Fruit fly (Drosophila melanogaster) whole organism, embryonic: ENCODE data around the gene Gr32a.

Experiments used
- Adf1 ChIP-seq: fragments of 200-800 bp; sonication (Bioruptor generic); IDR thresholded peaks from 2 replicates; pipeline ENCODE4 v1.3.6; 2022; ENCODE audit warnings: missing biosample characterization, missing genetic modification characterization
- Asciz ChIP-seq: fragments of 200-800 bp; sonication (Bioruptor generic); optimal IDR thresholded peaks from 2 replicates; lab custom pipeline; 2017; ENCODE audit warnings: missing biosample characterization, mild to moderate bottlenecking, missing genetic modification characterization, missing genetic modification reagents
- B-H2 ChIP-seq: fragments of 200-800 bp; sonication (Bioruptor generic); optimal IDR thresholded peaks from 2 replicates; lab custom pipeline; 2018; ENCODE audit warnings: missing biosample characterization, mild to moderate bottlenecking, missing genetic modification characterization
- CG10274 ChIP-seq: fragments of 200-800 bp; sonication (Bioruptor generic); optimal IDR thresholded peaks from 3 replicates; lab custom pipeline; 2017; ENCODE audit warnings: missing biosample characterization, mild to moderate bottlenecking, missing genetic modification characterization
- CG13775 ChIP-seq: fragments of 200-800 bp; sonication (Bioruptor generic); optimal IDR thresholded peaks from 3 replicates; lab custom pipeline; 2017; ENCODE audit warnings: missing biosample characterization, mild to moderate bottlenecking, missing genetic modification characterization
- CG1529 ChIP-seq: fragments of 200-800 bp; sonication (Bioruptor generic); optimal IDR thresholded peaks from 3 replicates; lab custom pipeline; 2018; ENCODE audit warnings: missing biosample characterization, missing genetic modification characterization
- CG15479 ChIP-seq: fragments of 200-800 bp; sonication (Bioruptor generic); optimal IDR thresholded peaks from 3 replicates; lab custom pipeline; 2019; ENCODE audit warnings: missing biosample characterization, mild to moderate bottlenecking, missing genetic modification characterization, moderate library complexity
- CG1603 ChIP-seq: fragments of 200-800 bp; sonication (Bioruptor generic); optimal IDR thresholded peaks from 2 replicates; lab custom pipeline; 2019; ENCODE audit warnings: missing biosample characterization, mild to moderate bottlenecking, missing genetic modification characterization, moderate library complexity
- CG17361 ChIP-seq: fragments of 200-800 bp; sonication (Bioruptor generic); IDR thresholded peaks from 3 replicates; pipeline ENCODE4 v1.3.6; 2022; ENCODE audit warnings: missing biosample characterization, missing genetic modification characterization
- CG17802 ChIP-seq: fragments of 200-800 bp; sonication (Bioruptor generic); optimal IDR thresholded peaks from 2 replicates; lab custom pipeline; 2018; ENCODE audit warnings: missing biosample characterization, mild to moderate bottlenecking, missing genetic modification characterization, moderate library complexity
- CG18619 ChIP-seq: fragments of 200-800 bp; sonication (Bioruptor generic); optimal IDR thresholded peaks from 3 replicates; lab custom pipeline; 2017; ENCODE audit warnings: missing biosample characterization, mild to moderate bottlenecking, missing genetic modification characterization
- CG30020 ChIP-seq: fragments of 200-800 bp; optimal IDR thresholded peaks from 2 replicates; lab custom pipeline; 2019; ENCODE audit warnings: missing biosample characterization, mild to moderate bottlenecking, missing genetic modification characterization, moderate library complexity
- CG31365 ChIP-seq: fragments of 200-800 bp; sonication (Bioruptor generic); optimal IDR thresholded peaks from 2 replicates; lab custom pipeline; 2018; ENCODE audit warnings: missing biosample characterization, mild to moderate bottlenecking, missing genetic modification characterization
- CG32767 ChIP-seq: fragments of 200-800 bp; sonication (Bioruptor generic); IDR thresholded peaks from 2 replicates; pipeline ENCODE4 v1.3.6; 2022; ENCODE audit warnings: missing biosample characterization, missing genetic modification characterization
- CG32772 ChIP-seq: fragments of 200-800 bp; sonication (Bioruptor generic); IDR thresholded peaks from 2 replicates; pipeline ENCODE4 v1.3.6; 2022; ENCODE audit warnings: missing biosample characterization, missing genetic modification characterization
- CG3281 ChIP-seq: fragments of 200-800 bp; sonication (Bioruptor generic); optimal IDR thresholded peaks from 3 replicates; lab custom pipeline; 2017; ENCODE audit warnings: missing biosample characterization, mild to moderate bottlenecking, missing genetic modification characterization
- CG7357 ChIP-seq: fragments of 200-800 bp; sonication (Bioruptor generic); IDR thresholded peaks from 3 replicates; pipeline ENCODE4 v1.3.6; 2022; ENCODE audit warnings: missing biosample characterization, missing genetic modification characterization
- CG8089 ChIP-seq: fragments of 200-800 bp; sonication (Bioruptor generic); optimal IDR thresholded peaks from 3 replicates; lab custom pipeline; 2016; ENCODE audit warnings: missing biosample characterization, missing genetic modification characterization
- CG8281 ChIP-seq: fragments of 200-800 bp; sonication (Bioruptor generic); optimal IDR thresholded peaks from 2 replicates; lab custom pipeline; 2018; ENCODE audit warnings: missing biosample characterization, mild to moderate bottlenecking, missing genetic modification characterization, moderate library complexity
- CG9932 ChIP-seq: fragments of 200-800 bp; sonication (Bioruptor generic); IDR thresholded peaks from 2 replicates; pipeline ENCODE4 v1.3.6; 2022; ENCODE audit warnings: missing biosample characterization, missing genetic modification characterization
- Eip74EF ChIP-seq, 2 experiments: fragments of 200-800 bp in 1 of 2; fragments of >200 bp in 1 of 2; sonication (Bioruptor generic) in 1 of 2; optimal IDR thresholded peaks; 2 replicates each; lab custom pipeline; 2017 to 2019; ENCODE audit warnings: missing biosample characterization in 2 of 2, missing genetic modification characterization in 2 of 2, mild to moderate bottlenecking in 1 of 2, moderate library complexity in 1 of 2
- H15 ChIP-seq: fragments of 200-800 bp; sonication (Bioruptor generic); IDR thresholded peaks from 3 replicates; pipeline ENCODE4 v1.3.6; 2022; ENCODE audit warnings: missing biosample characterization, missing genetic modification characterization
- Hr3 ChIP-seq: fragments of 200-800 bp; sonication (Bioruptor generic); optimal IDR thresholded peaks from 3 replicates; lab custom pipeline; 2016; ENCODE audit warnings: missing biosample characterization, missing genetic modification characterization
- Lhr ChIP-seq: fragments of 200-800 bp; sonication (Bioruptor generic); optimal IDR thresholded peaks from 3 replicates; lab custom pipeline; 2017; ENCODE audit warnings: mild to moderate bottlenecking, missing biosample characterization, missing genetic modification reagents, missing genetic modification characterization
- Lim3 ChIP-seq: fragments of 200-800 bp; sonication (Bioruptor generic); IDR thresholded peaks from 2 replicates; pipeline ENCODE4 v1.3.6; 2022; ENCODE audit warnings: missing biosample characterization, missing genetic modification characterization
- MBD-R2 ChIP-seq: fragments of 200-800 bp; sonication (Bioruptor generic); IDR thresholded peaks from 2 replicates; pipeline ENCODE4 v1.3.6; 2022; ENCODE audit warnings: missing biosample characterization, missing genetic modification characterization
- Mrtf ChIP-seq: fragments of 200-800 bp; sonication (Bioruptor generic); IDR thresholded peaks from 3 replicates; pipeline ENCODE4 v1.3.6; 2022; ENCODE audit warnings: missing biosample characterization, missing genetic modification characterization
- Myb ChIP-seq: fragments of 200-800 bp; sonication (Bioruptor generic); optimal IDR thresholded peaks from 2 replicates; lab custom pipeline; 2016; ENCODE audit warnings: missing biosample characterization, missing genetic modification characterization
- NFAT ChIP-seq: fragments of 200-800 bp; sonication (Bioruptor generic); IDR thresholded peaks from 2 replicates; pipeline ENCODE4 v1.3.6; 2022; ENCODE audit warnings: missing biosample characterization, missing genetic modification characterization
- Spps ChIP-seq: fragments of 200-800 bp; sonication (Bioruptor generic); optimal IDR thresholded peaks from 2 replicates; lab custom pipeline; 2018; ENCODE audit warnings: missing biosample characterization, mild to moderate bottlenecking, missing genetic modification characterization
- abd-A ChIP-seq: fragments of 200-800 bp; sonication (Bioruptor generic); optimal IDR thresholded peaks from 3 replicates; lab custom pipeline; 2019; ENCODE audit warnings: missing biosample characterization, mild to moderate bottlenecking, missing genetic modification characterization, moderate library complexity
- ap ChIP-seq: fragments of 200-800 bp; sonication (Bioruptor generic); IDR thresholded peaks from 2 replicates; pipeline ENCODE4 v1.3.6; 2022; ENCODE audit warnings: missing biosample characterization, missing genetic modification characterization
- ash1 ChIP-seq: fragments of 200-800 bp; sonication (Bioruptor generic); optimal IDR thresholded peaks from 2 replicates; lab custom pipeline; 2018; ENCODE audit warnings: missing biosample characterization, mild to moderate bottlenecking, missing genetic modification characterization
- bbx ChIP-seq: fragments of 200-800 bp; sonication (Bioruptor generic); IDR thresholded peaks from 2 replicates; pipeline ENCODE4 v1.3.6; 2022; ENCODE audit warnings: missing biosample characterization, missing genetic modification characterization; ENCODE audit not compliant: partially characterized antibody
- chn ChIP-seq: fragments of 200-800 bp; sonication (Bioruptor generic); optimal IDR thresholded peaks from 2 replicates; lab custom pipeline; 2016; ENCODE audit warnings: missing biosample characterization, missing genetic modification characterization
- croc ChIP-seq: fragments of 200-800 bp; sonication (Bioruptor generic); conservative IDR thresholded peaks from 3 replicates; pipeline ENCODE4 v1.3.6; 2022; ENCODE audit warnings: missing biosample characterization, missing genetic modification characterization
- cwo ChIP-seq: fragments of 200-800 bp; sonication (Bioruptor generic); optimal IDR thresholded peaks from 3 replicates; lab custom pipeline; 2017; ENCODE audit warnings: missing biosample characterization, missing genetic modification characterization, mild to moderate bottlenecking, moderate library complexity, missing genetic modification reagents
- her ChIP-seq: fragments of 200-800 bp; sonication (Bioruptor generic); optimal IDR thresholded peaks from 2 replicates; lab custom pipeline; 2016; ENCODE audit warnings: missing biosample characterization, missing genetic modification characterization
- hth ChIP-seq: fragments of >200 bp; optimal IDR thresholded peaks from 2 replicates; lab custom pipeline; 2017; ENCODE audit warnings: inconsistent platforms
- lmd ChIP-seq: fragments of 200-800 bp; sonication (Bioruptor generic); IDR thresholded peaks from 2 replicates; pipeline ENCODE4 v1.3.6; 2022; ENCODE audit warnings: missing biosample characterization, missing genetic modification characterization
- luna ChIP-seq: fragments of 200-800 bp; sonication (Bioruptor generic); optimal IDR thresholded peaks from 2 replicates; lab custom pipeline; 2016; ENCODE audit warnings: missing biosample characterization, missing genetic modification characterization
- otp ChIP-seq: fragments of 200-800 bp; sonication (Bioruptor generic); IDR thresholded peaks from 3 replicates; pipeline ENCODE4, ENCODE4 v1.3.6; 2022; ENCODE audit warnings: missing biosample characterization, missing genetic modification characterization
- pho ChIP-seq: fragments of 200-800 bp; sonication (Bioruptor generic); optimal IDR thresholded peaks from 2 replicates; lab custom pipeline; 2016; ENCODE audit warnings: missing biosample characterization, missing genetic modification characterization
- salm ChIP-seq: fragments of 200-800 bp; sonication (Bioruptor generic); optimal IDR thresholded peaks from 2 replicates; lab custom pipeline; 2018; ENCODE audit warnings: missing biosample characterization, mild to moderate bottlenecking, missing genetic modification characterization
- sd ChIP-seq: fragments of 200-800 bp; sonication (Bioruptor generic); optimal IDR thresholded peaks from 3 replicates; lab custom pipeline; 2018; ENCODE audit warnings: missing biosample characterization, mild to moderate bottlenecking, missing genetic modification characterization, moderate library complexity
- so ChIP-seq: fragments of 200-800 bp; sonication (Bioruptor generic); IDR thresholded peaks from 3 replicates; pipeline ENCODE4 v1.3.6; 2022; ENCODE audit warnings: missing biosample characterization, missing genetic modification characterization
- stc ChIP-seq: fragments of 200-800 bp; sonication (Bioruptor generic); IDR thresholded peaks from 2 replicates; pipeline ENCODE4 v1.3.6; 2022; ENCODE audit warnings: missing biosample characterization, missing genetic modification characterization
- stwl ChIP-seq: fragments of 200-800 bp; sonication (Bioruptor generic); optimal IDR thresholded peaks from 3 replicates; lab custom pipeline; 2018; ENCODE audit warnings: missing biosample characterization, mild to moderate bottlenecking, missing genetic modification characterization, moderate library complexity
- tup ChIP-seq: fragments of 200-800 bp; sonication (Bioruptor generic); optimal IDR thresholded peaks from 2 replicates; lab custom pipeline; 2016; ENCODE audit warnings: missing biosample characterization, mild to moderate bottlenecking, missing genetic modification characterization, moderate library complexity
- usp ChIP-seq: fragments of >200 bp; optimal IDR thresholded peaks from 2 replicates; lab custom pipeline; 2017; ENCODE audit warnings: missing biosample characterization, missing genetic modification characterization
- wor ChIP-seq: fragments of 200-800 bp; sonication (Bioruptor generic); IDR thresholded peaks from 2 replicates; pipeline ENCODE4 v1.3.6; 2022; ENCODE audit warnings: missing biosample characterization, missing genetic modification characterization
- zfh1 ChIP-seq: fragments of 200-800 bp; sonication (Bioruptor generic); IDR thresholded peaks from 3 replicates; pipeline ENCODE4 v1.3.6; 2022; ENCODE audit warnings: missing biosample characterization, missing genetic modification characterization

Gr32a gene

dm6 chr2L:11066887-11067459 lies 46.8 kb upstream of the Gr32a start, which contains the start of gene Samuel (continued):
- TF ChIP-seq CG7357 (GFP tag; lab: Robert Waterston, UW) (no peak), stwl (tag; lab: Kevin White, UChicago) (no peak), Eip74EF (GFP tag; optimal IDR thresholded peaks at IDR 0.05; lab: Kevin White, UChicago) (peak in 1 of 2 experiments; percentile 61), cwo (GFP tag; lab: Kevin White, UChicago) (peak; percentile 2), ap (GFP tag; lab: Robert Waterston, UW) (no peak), NFAT (no peak), zfh1 (GFP tag; lab: Robert Waterston, UW) (no peak), bbx (peak; percentile 32; the same call in 1 of the 2 replicates), her (GFP tag; lab: Kevin White, UChicago) (no peak), B-H2 (GFP tag; lab: Kevin White, UChicago) (no peak), Lhr (GFP tag; lab: Kevin White, UChicago) (no peak), chn (GFP tag; lab: Kevin White, UChicago) (no peak), salm (tag; lab: Kevin White, UChicago) (peak; percentile 54), pho (no peak), Mrtf (GFP tag; lab: Robert Waterston, UW) (no peak), lmd (no peak), CG9932 (GFP tag; lab: Robert Waterston, UW) (no peak), CG32767 (GFP tag; lab: Robert Waterston, UW) (no peak), luna (no peak), so (peak; percentile 28; the same call in 1 of the 3 replicates), MBD-R2 (GFP tag; lab: Robert Waterston, UW) (no peak; the same call in 1 of the 2 replicates), otp (GFP tag; lab: Robert Waterston, UW) (no peak), CG15479 (GFP tag; lab: Kevin White, UChicago) (no peak), CG17361 (GFP tag; lab: Robert Waterston, UW) (no peak), CG31365 (tag; lab: Kevin White, UChicago) (no peak), sd (peak; percentile 42), wor (GFP tag; lab: Robert Waterston, UW) (no peak), CG17802 (tag; lab: Kevin White, UChicago) (no peak), CG32772 (no peak), CG1529 (GFP tag; lab: Kevin White, UChicago) (no peak), usp (GFP tag; lab: Kevin White, UChicago) (no peak), Spps (tag; lab: Kevin White, UChicago) (no peak), hth (no peak), CG8089 (GFP tag; lab: Kevin White, UChicago) (no peak), Hr3 (GFP tag; lab: Kevin White, UChicago) (no peak), CG30020 (tag; lab: Kevin White, UChicago) (no peak), CG13775 (GFP tag; lab: Kevin White, UChicago) (no peak), CG8281 (tag; lab: Kevin White, UChicago) (no peak), Myb (no peak), abd-A (tag; lab: Kevin White, UChicago) (no peak), CG18619 (GFP tag; lab: Kevin White, UChicago) (no peak), H15 (GFP tag; lab: Robert Waterston, UW) (no peak), Asciz (GFP tag; lab: Kevin White, UChicago) (no peak), CG1603 (tag; lab: Kevin White, UChicago) (no peak), CG10274 (GFP tag; lab: Kevin White, UChicago) (no peak), stc (GFP tag; lab: Robert Waterston, UW) (no peak), tup (GFP tag; lab: Kevin White, UChicago) (no peak), croc (no peak), Lim3 (no peak), ash1 (GFP tag; lab: Kevin White, UChicago) (no peak), Adf1 (GFP tag; lab: Robert Waterston, UW) (no peak), CG3281 (GFP tag; lab: Kevin White, UChicago) (no peak)
